Fruit fly (Drosophila melanogaster) whole organism, embryonic: ENCODE results near the gene Ilp1.

Experiments used
- Adf1 ChIP-seq: fragments of 200-800 bp; sonication (Bioruptor generic); IDR thresholded peaks from 2 replicates; pipeline ENCODE4 v1.3.6; 2022; ENCODE audit warnings: missing biosample characterization, missing genetic modification characterization
- Aef1 ChIP-seq: fragments of 200-800 bp; sonication (Bioruptor generic); IDR thresholded peaks from 3 replicates; pipeline ENCODE4 v1.3.6; 2022; ENCODE audit warnings: missing biosample characterization, missing genetic modification characterization
- Bdp1 ChIP-seq: fragments of 200-800 bp; sonication (Bioruptor generic); optimal IDR thresholded peaks from 3 replicates; lab custom pipeline; 2016; ENCODE audit warnings: missing biosample characterization, missing genetic modification characterization
- CG10543 ChIP-seq: fragments of 200-800 bp; sonication (Bioruptor generic); optimal IDR thresholded peaks from 3 replicates; lab custom pipeline; 2017; ENCODE audit warnings: missing biosample characterization, mild to moderate bottlenecking, missing genetic modification characterization, moderate library complexity
- CG10959 ChIP-seq: fragments of 200-800 bp; sonication (Bioruptor generic); IDR thresholded peaks from 2 replicates; pipeline ENCODE4 v1.3.6; 2022; ENCODE audit warnings: missing biosample characterization, missing genetic modification characterization
- CG11093 ChIP-seq: fragments of 200-800 bp; sonication (Bioruptor generic); IDR thresholded peaks from 3 replicates; pipeline ENCODE4 v1.3.6; 2022; ENCODE audit warnings: missing biosample characterization, missing genetic modification characterization
- CG11696 ChIP-seq: fragments of 200-800 bp; sonication (Bioruptor generic); IDR thresholded peaks from 2 replicates; pipeline ENCODE4 v1.3.6; 2022; ENCODE audit warnings: missing biosample characterization, missing genetic modification characterization
- CG12104 ChIP-seq: fragments of 200-800 bp; sonication (Bioruptor generic); optimal IDR thresholded peaks from 3 replicates; lab custom pipeline; 2016; ENCODE audit warnings: missing biosample characterization, missing genetic modification characterization
- CG13296 ChIP-seq: fragments of 200-800 bp; sonication (Bioruptor generic); optimal IDR thresholded peaks from 3 replicates; lab custom pipeline; 2018; ENCODE audit warnings: missing biosample characterization, mild to moderate bottlenecking, missing genetic modification characterization
- CG17359 ChIP-seq: fragments of 200-800 bp; sonication (Bioruptor generic); optimal IDR thresholded peaks from 3 replicates; lab custom pipeline; 2018; ENCODE audit warnings: missing biosample characterization, mild to moderate bottlenecking, missing genetic modification characterization, moderate library complexity
- CG17385 ChIP-seq: fragments of 200-800 bp; sonication (Bioruptor generic); optimal IDR thresholded peaks from 3 replicates; lab custom pipeline; 2018; ENCODE audit warnings: missing biosample characterization, mild to moderate bottlenecking, missing genetic modification characterization
- CG2116 ChIP-seq: fragments of 200-800 bp; sonication (Bioruptor generic); optimal IDR thresholded peaks from 3 replicates; lab custom pipeline; 2018; ENCODE audit warnings: missing biosample characterization, mild to moderate bottlenecking, missing genetic modification characterization
- CG2875 ChIP-seq: fragments of 200-800 bp; sonication (Bioruptor generic); optimal IDR thresholded peaks from 2 replicates; lab custom pipeline; 2017; ENCODE audit warnings: missing biosample characterization, mild to moderate bottlenecking, missing genetic modification characterization, missing genetic modification reagents
- CG3847 ChIP-seq: fragments of 200-800 bp; sonication (Bioruptor generic); IDR thresholded peaks from 2 replicates; pipeline ENCODE4 v1.3.6; 2022; ENCODE audit warnings: missing biosample characterization, missing genetic modification characterization
- CG4730 ChIP-seq: fragments of 200-800 bp; sonication (Bioruptor generic); IDR thresholded peaks from 2 replicates; pipeline ENCODE4 v1.3.6; 2022; ENCODE audit warnings: missing biosample characterization, missing genetic modification characterization
- CG6683 ChIP-seq: fragments of 200-800 bp; sonication (Bioruptor generic); optimal IDR thresholded peaks from 2 replicates; lab custom pipeline; 2017; ENCODE audit warnings: missing biosample characterization, mild to moderate bottlenecking, missing genetic modification characterization, missing genetic modification reagents
- CG8359 ChIP-seq: fragments of 200-800 bp; sonication (Bioruptor generic); optimal IDR thresholded peaks from 2 replicates; lab custom pipeline; 2017; ENCODE audit warnings: missing biosample characterization, mild to moderate bottlenecking, missing genetic modification characterization, borderline replicate concordance
- D ChIP-seq, 2 experiments: fragments of 200-800 bp in 1 of 2; fragments of >200 bp in 1 of 2; sonication (Bioruptor generic) in 1 of 2; optimal IDR thresholded peaks; 2 replicates in 1 of 2; 3 replicates in 1 of 2; lab custom pipeline; 2017; ENCODE audit warnings: mild to moderate bottlenecking in 1 of 2, missing biosample characterization in 1 of 2, missing genetic modification characterization in 1 of 2, missing genetic modification reagents in 1 of 2
- Dfd ChIP-seq, 2 experiments: fragments of >200 bp; optimal IDR thresholded peaks; 2 replicates each; lab custom pipeline; 2017; ENCODE audit warnings: missing biosample characterization in 2 of 2, missing genetic modification characterization in 2 of 2
- Dip3 ChIP-seq: fragments of 200-800 bp; sonication (Bioruptor generic); optimal IDR thresholded peaks from 3 replicates; lab custom pipeline; 2016; ENCODE audit warnings: missing biosample characterization, missing genetic modification characterization
- Gsc ChIP-seq: fragments of 200-800 bp; sonication (Bioruptor generic); IDR thresholded peaks from 2 replicates; pipeline ENCODE4 v1.3.6; 2022; ENCODE audit warnings: missing biosample characterization, missing genetic modification characterization
- HmgD ChIP-seq: fragments of 200-800 bp; sonication (Bioruptor generic); optimal IDR thresholded peaks from 3 replicates; lab custom pipeline; 2016; ENCODE audit warnings: missing biosample characterization, missing genetic modification characterization
- NFAT ChIP-seq: fragments of 200-800 bp; sonication (Bioruptor generic); IDR thresholded peaks from 2 replicates; pipeline ENCODE4 v1.3.6; 2022; ENCODE audit warnings: missing biosample characterization, missing genetic modification characterization
- Opbp ChIP-seq: fragments of 200-800 bp; sonication (Bioruptor generic); IDR thresholded peaks from 3 replicates; pipeline ENCODE4 v1.3.6; 2022; ENCODE audit warnings: missing biosample characterization, missing genetic modification characterization; ENCODE audit not compliant: partially characterized antibody
- Scr ChIP-seq: fragments of 200-800 bp; sonication (Bioruptor generic); IDR thresholded peaks from 2 replicates; pipeline ENCODE4 v1.3.6; 2022; ENCODE audit warnings: missing biosample characterization, missing genetic modification characterization; ENCODE audit not compliant: partially characterized antibody
- Trl ChIP-seq, 3 experiments: fragments of >200 bp in 2 of 3; fragments of 200-800 bp in 1 of 3; sonication (Bioruptor generic) in 1 of 3; optimal IDR thresholded peaks; 2 replicates in 1 of 3; 3 replicates in 2 of 3; lab custom pipeline; 2016 to 2017; ENCODE audit warnings: missing biosample characterization in 1 of 3, missing genetic modification characterization in 1 of 3
- ab ChIP-seq: fragments of 200-800 bp; sonication (Bioruptor generic); optimal IDR thresholded peaks from 2 replicates; lab custom pipeline; 2016; ENCODE audit warnings: missing biosample characterization, missing genetic modification characterization
- al ChIP-seq: fragments of 200-800 bp; sonication (Bioruptor generic); IDR thresholded peaks from 2 replicates; pipeline ENCODE4 v1.3.6; 2022; ENCODE audit warnings: missing biosample characterization, missing genetic modification characterization
- btn ChIP-seq: fragments of 200-800 bp; sonication (Bioruptor generic); optimal IDR thresholded peaks from 2 replicates; lab custom pipeline; 2016; ENCODE audit warnings: missing biosample characterization, missing genetic modification characterization
- cato ChIP-seq: fragments of 200-800 bp; sonication (Bioruptor generic); optimal IDR thresholded peaks from 2 replicates; lab custom pipeline; 2016; ENCODE audit warnings: missing biosample characterization, missing genetic modification characterization, borderline replicate concordance
- chm ChIP-seq: fragments of 200-800 bp; sonication (Bioruptor generic); IDR thresholded peaks from 2 replicates; pipeline ENCODE4 v1.3.6; 2022; ENCODE audit warnings: missing biosample characterization, missing genetic modification characterization
- dan ChIP-seq: fragments of 200-800 bp; sonication (Bioruptor generic); IDR thresholded peaks from 2 replicates; pipeline ENCODE4 v1.3.6; 2022; ENCODE audit warnings: missing biosample characterization, missing genetic modification characterization
- disco-r ChIP-seq: fragments of 200-800 bp; sonication (Bioruptor generic); optimal IDR thresholded peaks from 2 replicates; lab custom pipeline; 2016; ENCODE audit warnings: missing biosample characterization, missing genetic modification characterization
- eve ChIP-seq, 2 experiments: fragments of >200 bp; optimal IDR thresholded peaks; 2 replicates each; lab custom pipeline; 2017; ENCODE audit warnings: missing biosample characterization in 2 of 2, missing genetic modification characterization in 2 of 2
- ewg ChIP-seq: fragments of 200-800 bp; sonication (Bioruptor generic); optimal IDR thresholded peaks from 3 replicates; lab custom pipeline; 2017; ENCODE audit warnings: mild to moderate bottlenecking, missing biosample characterization, missing genetic modification reagents, missing genetic modification characterization
- fu2 ChIP-seq: fragments of 200-800 bp; sonication (Bioruptor generic); optimal IDR thresholded peaks from 2 replicates; lab custom pipeline; 2016; ENCODE audit warnings: missing biosample characterization, missing genetic modification characterization
- grn ChIP-seq: fragments of 200-800 bp; sonication (Bioruptor generic); optimal IDR thresholded peaks from 3 replicates; lab custom pipeline; 2017; ENCODE audit warnings: missing biosample characterization, missing genetic modification characterization
- gsb ChIP-seq: fragments of 200-800 bp; sonication (Bioruptor generic); IDR thresholded peaks from 2 replicates; pipeline ENCODE4 v1.3.6; 2022; ENCODE audit warnings: missing biosample characterization, missing genetic modification characterization
- jumu ChIP-seq: fragments of 200-800 bp; sonication (Bioruptor generic); optimal IDR thresholded peaks from 3 replicates; lab custom pipeline; 2016; ENCODE audit warnings: missing biosample characterization, missing genetic modification characterization
- kah ChIP-seq: fragments of 200-800 bp; sonication (Bioruptor generic); optimal IDR thresholded peaks from 2 replicates; lab custom pipeline; 2018; ENCODE audit warnings: missing biosample characterization, mild to moderate bottlenecking, missing genetic modification characterization
- odd ChIP-seq: fragments of 200-800 bp; sonication (Bioruptor generic); optimal IDR thresholded peaks from 2 replicates; lab custom pipeline; 2017; ENCODE audit warnings: missing biosample characterization, mild to moderate bottlenecking, missing genetic modification characterization
- p53 ChIP-seq: fragments of 200-800 bp; sonication (Bioruptor generic); optimal IDR thresholded peaks from 2 replicates; lab custom pipeline; 2016; ENCODE audit warnings: missing biosample characterization, missing genetic modification characterization
- pho ChIP-seq: fragments of 200-800 bp; sonication (Bioruptor generic); optimal IDR thresholded peaks from 2 replicates; lab custom pipeline; 2016; ENCODE audit warnings: missing biosample characterization, missing genetic modification characterization
- sc ChIP-seq, 3 experiments: fragments of >200 bp in 2 of 3; fragments of 200-800 bp in 1 of 3; sonication (Bioruptor generic) in 1 of 3; optimal IDR thresholded peaks; 2 replicates in 2 of 3; 3 replicates in 1 of 3; lab custom pipeline; 2017; ENCODE audit warnings: mild to moderate bottlenecking in 1 of 3, missing biosample characterization in 1 of 3, missing genetic modification characterization in 1 of 3, missing genetic modification reagents in 1 of 3
- sens ChIP-seq: fragments of 200-800 bp; sonication (Bioruptor generic); peaks from one replicate; lab custom pipeline; 2016; ENCODE audit warnings: missing biosample characterization, missing genetic modification characterization
- sqz ChIP-seq: fragments of 200-800 bp; sonication (Bioruptor generic); optimal IDR thresholded peaks from 3 replicates; lab custom pipeline; 2018; ENCODE audit warnings: missing biosample characterization, mild to moderate bottlenecking, missing genetic modification characterization
- stc ChIP-seq: fragments of 200-800 bp; sonication (Bioruptor generic); IDR thresholded peaks from 2 replicates; pipeline ENCODE4 v1.3.6; 2022; ENCODE audit warnings: missing biosample characterization, missing genetic modification characterization
- tll ChIP-seq, 2 experiments: fragments of 200-800 bp in 1 of 2; fragments of >200 bp in 1 of 2; sonication (Bioruptor generic) in 1 of 2; optimal IDR thresholded peaks; 2 replicates each; lab custom pipeline; 2017 to 2019; ENCODE audit warnings: missing biosample characterization in 2 of 2, missing genetic modification characterization in 2 of 2, mild to moderate bottlenecking in 1 of 2, moderate library complexity in 1 of 2
- tx ChIP-seq: fragments of 200-800 bp; sonication (Bioruptor generic); optimal IDR thresholded peaks from 2 replicates; lab custom pipeline; 2016; ENCODE audit warnings: missing biosample characterization, missing genetic modification characterization
- wdn ChIP-seq: fragments of 200-800 bp; sonication (Bioruptor generic); IDR thresholded peaks from 2 replicates; pipeline ENCODE4 v1.3.6; 2022; ENCODE audit warnings: missing biosample characterization, missing genetic modification characterization
- zfh1 ChIP-seq: fragments of 200-800 bp; sonication (Bioruptor generic); IDR thresholded peaks from 3 replicates; pipeline ENCODE4 v1.3.6; 2022; ENCODE audit warnings: missing biosample characterization, missing genetic modification characterization

Ilp1 gene

dm6 chr3L:9838534-9838933 is 40.3 kb downstream of the Ilp1 start, which contains the start of gene Cdk8 (continued):
- TF ChIP-seq gsb (GFP tag; lab: Robert Waterston, UW) (no peak), kah (no peak), odd (GFP tag; lab: Kevin White, UChicago) (no peak), CG10543 (GFP tag; lab: Kevin White, UChicago) (no peak), eve (GFP tag; optimal IDR thresholded peaks at IDR 0.05; lab: Kevin White, UChicago) (no peak), ab (GFP tag; lab: Kevin White, UChicago) (no peak), CG17359 (tag; lab: Kevin White, UChicago) (no peak), wdn (GFP tag; lab: Robert Waterston, UW) (0 out of 2 replicates have a peak, but pooled peaks have one; percentile 19), stc (GFP tag; lab: Robert Waterston, UW) (peak; percentile 18; the same call in 1 of the 2 replicates), sqz (GFP tag; lab: Kevin White, UChicago) (no peak), tx (GFP tag; lab: Kevin White, UChicago) (no peak), CG8359 (no peak), chm (GFP tag; lab: Robert Waterston, UW) (no peak), CG4730 (GFP tag; lab: Robert Waterston, UW) (no peak), dan (GFP tag; lab: Robert Waterston, UW) (no peak), Bdp1 (GFP tag; lab: Kevin White, UChicago) (no peak), CG11696 (GFP tag; lab: Robert Waterston, UW) (0 out of 2 replicates have a peak, but pooled peaks have one; percentile 18), HmgD (GFP tag; lab: Kevin White, UChicago) (no peak), disco-r (GFP tag; lab: Kevin White, UChicago) (no peak), Dfd (GFP tag; optimal IDR thresholded peaks at IDR 0.05; lab: Kevin White, UChicago) (no peak), CG12104 (GFP tag; lab: Kevin White, UChicago) (no peak), Scr (no peak), fu2 (peak; percentile 3), Dip3 (GFP tag; lab: Kevin White, UChicago) (no peak), btn (GFP tag; lab: Kevin White, UChicago) (no peak), CG13296 (GFP tag; lab: Kevin White, UChicago) (peak; percentile 40), CG11093 (no peak), NFAT (no peak), Aef1 (no peak; the same call in 2 of the 3 replicates), Trl (optimal IDR thresholded peaks at IDR 0.05; lab: Kevin White, UChicago) (no peak), Trl (GFP tag; optimal IDR thresholded peaks at IDR 0.05; lab: Kevin White, UChicago) (no peak), pho (GFP tag; lab: Kevin White, UChicago) (peak; percentile 41), zfh1 (GFP tag; lab: Robert Waterston, UW) (no peak), tll (GFP tag; optimal IDR thresholded peaks at IDR 0.05; lab: Kevin White, UChicago) (no peak), p53 (no peak), al (GFP tag; lab: Robert Waterston, UW) (no peak), CG6683 (GFP tag; lab: Kevin White, UChicago) (no peak), CG2116 (GFP tag; lab: Kevin White, UChicago) (peak; percentile 8), grn (GFP tag; lab: Kevin White, UChicago) (no peak), Opbp (GFP tag; lab: Robert Waterston, UW) (no peak), ewg (GFP tag; lab: Kevin White, UChicago) (no peak), D (optimal IDR thresholded peaks at IDR 0.05; lab: Kevin White, UChicago) (no peak), D (GFP tag; optimal IDR thresholded peaks at IDR 0.05; lab: Kevin White, UChicago) (no peak), sens (GFP tag; lab: Kevin White, UChicago) (peak; percentile 84), CG17385 (GFP tag; lab: Kevin White, UChicago) (no peak), cato (GFP tag; lab: Kevin White, UChicago) (no peak), Adf1 (GFP tag; lab: Robert Waterston, UW) (no peak; the same call in 1 of the 2 replicates), Gsc (no peak), CG10959 (GFP tag; lab: Robert Waterston, UW) (no peak), jumu (GFP tag; lab: Kevin White, UChicago) (no peak), sc (optimal IDR thresholded peaks at IDR 0.05; lab: Kevin White, UChicago) (no peak), sc (GFP tag; optimal IDR thresholded peaks at IDR 0.05; lab: Kevin White, UChicago) (no peak), CG3847 (no peak), CG2875 (GFP tag; lab: Kevin White, UChicago) (no peak)
